Fruit fly (Drosophila melanogaster): ENCODE measurements around the gene Gr39a.

The Gr39a gene

DNA sequence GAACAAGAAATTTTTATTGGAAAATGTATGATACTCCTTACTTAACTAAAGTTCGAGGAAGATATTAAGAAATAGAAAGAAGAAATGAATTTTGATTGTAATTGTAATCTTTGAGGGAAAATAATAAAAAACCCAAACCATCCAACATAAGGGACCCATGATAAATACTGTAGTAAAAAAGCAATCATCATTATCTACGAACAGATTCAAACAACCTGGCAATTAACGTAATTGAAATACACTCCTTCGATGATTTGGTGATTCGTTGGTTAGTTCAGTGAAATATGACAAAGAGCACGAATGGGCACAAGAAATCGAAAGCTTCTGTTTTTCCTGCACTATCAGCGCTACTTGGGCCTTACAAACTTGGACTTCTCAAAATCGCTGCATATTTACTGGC is at the start of gene Gr39a:
TSS of gene Gr39a (plus strand) at position 301 of the 400 bp plus-strand sequence.
- TF ChIP-seq CG7045 (GFP tag; optimal IDR thresholded peaks at IDR 0.05) (no peak), cnc (optimal IDR thresholded peaks at IDR 0.05) (no peak), toe (GFP tag; optimal IDR thresholded peaks at IDR 0.05) (no peak), CG11617 (GFP tag; optimal IDR thresholded peaks at IDR 0.05) (no peak), Hr96 (GFP tag; optimal IDR thresholded peaks at IDR 0.05) (no peak), bab1 (GFP tag; optimal IDR thresholded peaks at IDR 0.05) (no peak), pad (GFP tag; optimal IDR thresholded peaks at IDR 0.05) (no peak), CG12768 (GFP tag; optimal IDR thresholded peaks at IDR 0.05) (no peak), CG14711 (tag; optimal IDR thresholded peaks at IDR 0.05) (no peak), Crg-1 (GFP tag; optimal IDR thresholded peaks at IDR 0.05) (no peak), tj (GFP tag; optimal IDR thresholded peaks at IDR 0.05) (no peak), CG5204 (GFP tag; optimal IDR thresholded peaks at IDR 0.05) (no peak), kay (GFP tag; ENCODE audit: borderline replicate concordance) (no peak), Mnt (GFP tag; optimal IDR thresholded peaks at IDR 0.05) (no peak), CG1620 (GFP tag; optimal IDR thresholded peaks at IDR 0.05) (no peak), CG33017 (tag; optimal IDR thresholded peaks at IDR 0.05) (no peak), CG7101 (tag; optimal IDR thresholded peaks at IDR 0.05) (no peak), ovo (GFP tag; optimal IDR thresholded peaks at IDR 0.05) (no peak), Clk (GFP tag; optimal IDR thresholded peaks at IDR 0.05) (no peak), cic (GFP tag; optimal IDR thresholded peaks at IDR 0.05) (no peak)

DNA sequence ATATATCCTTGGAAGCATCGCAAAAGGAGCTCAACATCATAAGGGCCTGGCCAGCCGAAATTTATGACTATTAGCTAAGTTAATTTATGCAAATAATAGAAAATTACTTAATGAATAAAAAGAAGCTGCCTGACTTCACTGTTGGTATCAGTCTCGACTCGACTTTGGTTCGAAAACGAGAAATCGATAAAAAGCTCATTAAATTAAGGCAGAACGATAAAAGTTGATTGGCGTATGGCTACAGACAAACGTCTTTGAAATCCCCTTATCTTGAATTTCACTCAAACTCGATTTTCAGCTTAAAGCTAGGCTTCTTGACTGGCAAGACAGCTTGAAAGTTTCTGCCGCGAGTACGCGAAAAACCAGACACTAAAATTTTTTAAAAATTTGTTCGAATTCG is 48.2 kb upstream of the Gr39a start:
- TF ChIP-seq kay (GFP tag; ENCODE audit: borderline replicate concordance), result no peak
- no peak for TF ChIP-seq CG1620 (GFP tag; optimal IDR thresholded peaks at IDR 0.05)
- TF ChIP-seq Clk (GFP tag; optimal IDR thresholded peaks at IDR 0.05), result no peak
- TF ChIP-seq CG12768 (GFP tag; optimal IDR thresholded peaks at IDR 0.05), result no peak

DNA sequence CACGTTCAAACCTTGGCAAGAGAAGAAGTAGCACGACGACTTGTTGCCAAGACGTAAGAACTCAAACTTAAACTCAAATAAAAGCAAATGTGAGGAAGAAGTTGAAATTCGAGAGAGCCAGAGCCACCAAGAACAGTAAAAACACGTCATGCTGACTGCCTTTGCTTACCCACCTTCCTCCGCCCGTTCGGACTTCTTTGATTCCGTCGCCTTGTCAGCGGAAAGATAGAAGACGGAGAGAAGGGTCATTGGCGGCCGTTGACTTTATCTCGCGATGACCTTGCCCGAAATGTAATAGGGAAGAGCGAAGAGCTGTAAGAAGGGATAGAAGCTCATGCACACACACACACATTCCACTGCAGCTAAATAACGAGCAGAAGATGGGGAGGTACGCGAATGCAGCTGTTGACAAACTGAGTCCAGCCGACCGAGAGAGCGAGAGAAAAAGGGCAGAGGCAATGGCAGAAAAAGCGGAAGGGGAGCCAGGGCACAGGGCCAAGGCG is 46.5 kb upstream of the Gr39a start:
- TF ChIP-seq Crg-1 (GFP tag; optimal IDR thresholded peaks at IDR 0.05), result no peak
- TF ChIP-seq tj (GFP tag; optimal IDR thresholded peaks at IDR 0.05), result peak; percentile 67

DNA sequence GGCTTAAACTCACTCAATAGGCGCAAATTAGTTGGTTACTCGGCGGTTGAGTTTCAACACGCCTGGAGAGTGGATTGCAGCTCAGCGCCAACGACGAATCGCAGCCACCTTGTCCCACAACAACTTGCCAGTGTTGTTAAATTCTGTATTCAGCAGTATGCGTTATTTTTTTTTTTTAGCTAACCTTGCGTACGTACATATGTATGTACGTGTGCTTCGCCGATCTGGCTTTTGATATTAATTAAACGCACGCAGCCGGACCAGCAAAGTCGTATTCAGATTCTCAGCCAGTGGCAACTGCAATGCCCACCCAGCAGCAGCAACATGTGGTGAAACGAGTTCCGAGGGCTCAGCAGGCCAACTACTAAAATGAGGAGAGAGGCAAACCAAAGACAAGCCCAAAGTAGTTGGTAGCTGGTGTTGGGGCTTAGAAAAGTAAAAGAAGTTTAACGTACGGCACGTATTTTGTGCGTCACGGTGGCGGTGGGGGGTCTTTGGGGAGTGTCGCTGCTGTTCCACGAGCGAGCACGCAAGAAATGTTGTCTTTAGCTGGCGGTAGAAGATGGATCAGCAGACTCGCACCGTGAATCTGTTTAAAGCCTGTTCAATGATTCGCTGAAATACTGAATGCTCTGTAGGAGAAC is 45.3 kb upstream of the Gr39a start:
- TF ChIP-seq pad (GFP tag; optimal IDR thresholded peaks at IDR 0.05), result no peak
- no peak for TF ChIP-seq tj (GFP tag; optimal IDR thresholded peaks at IDR 0.05)
- no peak for TF ChIP-seq kay (GFP tag; ENCODE audit: borderline replicate concordance)
- no peak for TF ChIP-seq cnc (optimal IDR thresholded peaks at IDR 0.05)
- no peak for TF ChIP-seq CG7045 (GFP tag; optimal IDR thresholded peaks at IDR 0.05)
- TF ChIP-seq CG5204 (GFP tag; optimal IDR thresholded peaks at IDR 0.05), result no peak
- no peak for TF ChIP-seq CG33017 (tag; optimal IDR thresholded peaks at IDR 0.05)
- no peak for TF ChIP-seq ovo (GFP tag; optimal IDR thresholded peaks at IDR 0.05)
- TF ChIP-seq cic (GFP tag; optimal IDR thresholded peaks at IDR 0.05), result no peak
- TF ChIP-seq CG11617 (GFP tag; optimal IDR thresholded peaks at IDR 0.05), result no peak
- no peak for TF ChIP-seq Clk (GFP tag; optimal IDR thresholded peaks at IDR 0.05)
- no peak for TF ChIP-seq Mnt (GFP tag; optimal IDR thresholded peaks at IDR 0.05)
- TF ChIP-seq CG14711 (tag; optimal IDR thresholded peaks at IDR 0.05), result no peak
- no peak for TF ChIP-seq CG7101 (tag; optimal IDR thresholded peaks at IDR 0.05)
- no peak for TF ChIP-seq Hr96 (GFP tag; optimal IDR thresholded peaks at IDR 0.05)
- no peak for TF ChIP-seq bab1 (GFP tag; optimal IDR thresholded peaks at IDR 0.05)
- TF ChIP-seq CG12768 (GFP tag; optimal IDR thresholded peaks at IDR 0.05), result no peak
- no peak for TF ChIP-seq Crg-1 (GFP tag; optimal IDR thresholded peaks at IDR 0.05)

DNA sequence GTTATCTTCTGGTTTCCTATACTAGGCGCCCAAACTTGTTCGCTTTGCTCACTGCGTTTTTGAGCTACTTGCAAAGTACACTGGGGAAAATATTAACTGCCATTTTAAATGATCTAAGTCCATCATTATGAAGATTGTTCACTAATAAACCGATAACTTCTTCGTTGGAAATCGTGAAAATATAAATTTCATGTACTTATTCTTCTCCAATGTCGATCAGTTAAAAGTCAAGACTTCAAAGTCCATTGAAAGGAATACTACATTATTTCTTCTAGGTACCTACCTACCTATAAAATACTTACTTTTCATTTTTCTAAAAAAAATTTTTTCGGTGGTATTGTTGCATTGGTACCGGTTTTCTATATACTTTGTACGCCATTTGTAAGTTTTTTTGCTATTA is 43.8 kb upstream of the Gr39a start:
- TF ChIP-seq Clk (GFP tag; optimal IDR thresholded peaks at IDR 0.05), result no peak
- TF ChIP-seq CG14711 (tag; optimal IDR thresholded peaks at IDR 0.05), result no peak
- TF ChIP-seq bab1 (GFP tag; optimal IDR thresholded peaks at IDR 0.05), result no peak
- TF ChIP-seq Hr96 (GFP tag; optimal IDR thresholded peaks at IDR 0.05), result no peak
- no peak for TF ChIP-seq ovo (GFP tag; optimal IDR thresholded peaks at IDR 0.05)
- TF ChIP-seq CG7101 (tag; optimal IDR thresholded peaks at IDR 0.05), result no peak

DNA sequence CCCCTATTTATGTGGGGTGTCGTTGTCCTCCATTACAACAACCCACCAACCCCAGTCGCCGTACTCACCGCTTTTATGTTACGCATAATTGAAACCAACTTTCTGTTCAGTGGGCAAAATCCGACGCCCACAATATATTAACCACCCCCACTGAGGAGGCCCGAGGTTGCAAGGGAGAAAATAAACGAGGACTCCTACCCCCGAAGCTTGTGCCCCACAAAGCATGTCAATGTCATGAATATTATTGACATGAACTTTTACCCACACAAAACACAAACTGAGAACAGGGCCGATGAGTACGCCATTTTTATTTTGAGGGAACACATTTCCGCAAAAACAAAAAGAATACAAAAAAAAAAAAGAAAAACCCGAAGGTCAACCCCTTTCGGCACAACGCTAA is 42.6 kb upstream of the Gr39a start:
- TF ChIP-seq cnc (optimal IDR thresholded peaks at IDR 0.05), result no peak
- no peak for TF ChIP-seq CG7101 (tag; optimal IDR thresholded peaks at IDR 0.05)
- TF ChIP-seq bab1 (GFP tag; optimal IDR thresholded peaks at IDR 0.05), result no peak
- no peak for TF ChIP-seq Crg-1 (GFP tag; optimal IDR thresholded peaks at IDR 0.05)
- TF ChIP-seq cic (GFP tag; optimal IDR thresholded peaks at IDR 0.05), result no peak

DNA sequence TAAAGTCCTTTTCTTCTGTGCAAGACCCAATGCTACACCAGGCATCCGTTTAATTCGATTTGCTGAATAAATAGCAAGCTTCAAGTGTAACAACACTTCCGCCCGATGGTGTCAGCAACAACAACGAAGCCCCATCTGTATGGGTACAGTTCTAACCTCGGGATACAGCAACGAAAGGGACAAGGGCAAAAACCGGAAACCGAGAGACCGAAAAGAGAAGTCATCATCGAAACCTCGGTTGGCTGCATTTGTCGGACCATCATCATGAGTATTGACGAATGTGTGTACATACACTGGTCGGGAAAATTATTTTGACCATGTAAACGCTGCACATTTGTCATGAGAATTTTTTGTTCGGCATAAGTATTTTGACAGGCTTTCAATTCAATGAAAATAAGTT is 41.7 kb upstream of the Gr39a start:
- TF ChIP-seq CG33017 (tag; optimal IDR thresholded peaks at IDR 0.05), result no peak
- no peak for TF ChIP-seq ovo (GFP tag; optimal IDR thresholded peaks at IDR 0.05)
- TF ChIP-seq CG14711 (tag; optimal IDR thresholded peaks at IDR 0.05), result no peak
- TF ChIP-seq CG11617 (GFP tag; optimal IDR thresholded peaks at IDR 0.05), result no peak
- no peak for TF ChIP-seq CG12768 (GFP tag; optimal IDR thresholded peaks at IDR 0.05)
- TF ChIP-seq cnc (optimal IDR thresholded peaks at IDR 0.05), result no peak
- TF ChIP-seq pad (GFP tag; optimal IDR thresholded peaks at IDR 0.05), result no peak
- TF ChIP-seq kay (GFP tag; ENCODE audit: borderline replicate concordance), result no peak
- no peak for TF ChIP-seq Hr96 (GFP tag; optimal IDR thresholded peaks at IDR 0.05)
- no peak for TF ChIP-seq tj (GFP tag; optimal IDR thresholded peaks at IDR 0.05)
- no peak for TF ChIP-seq Mnt (GFP tag; optimal IDR thresholded peaks at IDR 0.05)
- TF ChIP-seq cic (GFP tag; optimal IDR thresholded peaks at IDR 0.05), result no peak
- no peak for TF ChIP-seq Clk (GFP tag; optimal IDR thresholded peaks at IDR 0.05)
- no peak for TF ChIP-seq Crg-1 (GFP tag; optimal IDR thresholded peaks at IDR 0.05)
- TF ChIP-seq CG7101 (tag; optimal IDR thresholded peaks at IDR 0.05), result no peak
- no peak for TF ChIP-seq CG5204 (GFP tag; optimal IDR thresholded peaks at IDR 0.05)
- TF ChIP-seq bab1 (GFP tag; optimal IDR thresholded peaks at IDR 0.05), result no peak
- TF ChIP-seq CG1620 (GFP tag; optimal IDR thresholded peaks at IDR 0.05), result no peak
- TF ChIP-seq CG7045 (GFP tag; optimal IDR thresholded peaks at IDR 0.05), result no peak
